Fruit fly (Drosophila melanogaster) whole organism, prepupa: ENCODE results near the gene CG1024.
A peak's percentile ranks its signal among the peaks of the same experiment; 100 is the strongest.

ENCODE experiments used
- Blimp-1 ChIP-seq: fragments of 200-800 bp; sonication (Bioruptor generic); optimal IDR thresholded peaks from 3 replicates; lab custom pipeline; 2017; ENCODE audit warnings: missing biosample characterization, missing genetic modification characterization, mild to moderate bottlenecking, moderate library complexity, missing genetic modification reagents
- CG10631 ChIP-seq: fragments of 200-800 bp; sonication (Bioruptor generic); optimal IDR thresholded peaks from 2 replicates; lab custom pipeline; 2016; ENCODE audit warnings: missing biosample characterization, missing genetic modification characterization
- CG10669 ChIP-seq: fragments of 200-800 bp; sonication (Bioruptor generic); optimal IDR thresholded peaks from 3 replicates; lab custom pipeline; 2018; ENCODE audit warnings: missing biosample characterization, mild to moderate bottlenecking, missing genetic modification characterization, moderate library complexity
- CG15336 ChIP-seq: fragments of 200-800 bp; sonication (Bioruptor generic); IDR thresholded peaks from 2 replicates; pipeline ENCODE4 v1.3.6; 2022; ENCODE audit warnings: missing biosample characterization, missing genetic modification characterization
- CG1621 ChIP-seq: fragments of 200-800 bp; sonication (Bioruptor generic); optimal IDR thresholded peaks from 3 replicates; lab custom pipeline; 2018; ENCODE audit warnings: missing biosample characterization, mild to moderate bottlenecking, missing genetic modification characterization
- CG16779 ChIP-seq: fragments of 200-800 bp; sonication (Bioruptor generic); optimal IDR thresholded peaks from 3 replicates; lab custom pipeline; 2017; ENCODE audit warnings: missing biosample characterization, mild to moderate bottlenecking, missing genetic modification characterization
- CG3032 ChIP-seq: fragments of 200-800 bp; optimal IDR thresholded peaks from 2 replicates; lab custom pipeline; 2019; ENCODE audit warnings: missing biosample characterization, mild to moderate bottlenecking, missing genetic modification characterization, moderate library complexity
- CG31627 ChIP-seq: fragments of 200-800 bp; sonication (Bioruptor generic); optimal IDR thresholded peaks from 3 replicates; lab custom pipeline; 2016; ENCODE audit warnings: missing biosample characterization, missing genetic modification characterization
- CG32006 ChIP-seq: fragments of 200-800 bp; sonication (Bioruptor generic); optimal IDR thresholded peaks from 3 replicates; lab custom pipeline; 2017; ENCODE audit warnings: missing biosample characterization, mild to moderate bottlenecking, missing genetic modification characterization
- CG34406 ChIP-seq: fragments of 200-800 bp; sonication (Bioruptor generic); optimal IDR thresholded peaks from 3 replicates; lab custom pipeline; 2016; ENCODE audit warnings: missing biosample characterization, missing genetic modification characterization
- CG3919 ChIP-seq: fragments of 200-800 bp; sonication (Bioruptor generic); optimal IDR thresholded peaks from 3 replicates; lab custom pipeline; 2016; ENCODE audit warnings: missing biosample characterization, missing genetic modification characterization
- CG4318 ChIP-seq: fragments of 200-800 bp; sonication (Bioruptor generic); optimal IDR thresholded peaks from 3 replicates; lab custom pipeline; 2017; ENCODE audit warnings: missing biosample characterization, mild to moderate bottlenecking, missing genetic modification characterization
- CG6163 ChIP-seq: fragments of 200-800 bp; sonication (Bioruptor generic); IDR thresholded peaks from 3 replicates; pipeline ENCODE4 v1.3.6; 2022; ENCODE audit warnings: missing biosample characterization, missing genetic modification characterization
- CG6808 ChIP-seq: fragments of 200-800 bp; sonication (Bioruptor generic); optimal IDR thresholded peaks from 3 replicates; lab custom pipeline; 2017; ENCODE audit warnings: missing biosample characterization, missing genetic modification characterization, mild to moderate bottlenecking, moderate library complexity, missing genetic modification reagents
- CG6854 ChIP-seq: fragments of 200-800 bp; sonication (Bioruptor generic); optimal IDR thresholded peaks from 2 replicates; lab custom pipeline; 2017; ENCODE audit warnings: missing biosample characterization, mild to moderate bottlenecking, missing genetic modification characterization
- CG7368 ChIP-seq: fragments of 200-800 bp; sonication (Bioruptor generic); optimal IDR thresholded peaks from 3 replicates; lab custom pipeline; 2016; ENCODE audit warnings: missing biosample characterization, missing genetic modification characterization
- CG8119 ChIP-seq: fragments of 200-800 bp; sonication (Bioruptor generic); IDR thresholded peaks from 3 replicates; pipeline ENCODE4 v1.3.6; 2022; ENCODE audit warnings: missing biosample characterization, missing genetic modification characterization
- CG8319 ChIP-seq: fragments of 200-800 bp; sonication (Bioruptor generic); optimal IDR thresholded peaks from 3 replicates; lab custom pipeline; 2016; ENCODE audit warnings: missing biosample characterization, missing genetic modification characterization
- CG9139 ChIP-seq: fragments of 200-800 bp; sonication (Bioruptor generic); optimal IDR thresholded peaks from 3 replicates; lab custom pipeline; 2017; ENCODE audit warnings: missing biosample characterization, mild to moderate bottlenecking, missing genetic modification characterization
- Eip75B ChIP-seq: fragments of 200-800 bp; sonication (Bioruptor generic); optimal IDR thresholded peaks from 3 replicates; lab custom pipeline; 2016; ENCODE audit warnings: missing biosample characterization, missing genetic modification characterization
- Eip78C ChIP-seq: fragments of 200-800 bp; sonication (Bioruptor generic); peaks from one replicate; lab custom pipeline; 2016; ENCODE audit warnings: missing biosample characterization, missing genetic modification characterization
- Ets96B ChIP-seq: fragments of 200-800 bp; optimal IDR thresholded peaks from 2 replicates; lab custom pipeline; 2019; ENCODE audit warnings: missing biosample characterization, mild to moderate bottlenecking, missing genetic modification characterization, moderate library complexity
- Hr38 ChIP-seq: sonication (Bioruptor generic); optimal IDR thresholded peaks from 2 replicates; lab custom pipeline; 2016; ENCODE audit warnings: missing biosample characterization, missing genetic modification characterization
- Hr39 ChIP-seq: fragments of 200-800 bp; sonication (Bioruptor generic); optimal IDR thresholded peaks from 2 replicates; lab custom pipeline; 2016; ENCODE audit warnings: missing biosample characterization, missing genetic modification characterization
- Hr4 ChIP-seq: fragments of 200-800 bp; sonication (Bioruptor generic); optimal IDR thresholded peaks from 3 replicates; lab custom pipeline; 2016; ENCODE audit warnings: missing biosample characterization, missing genetic modification characterization
- Met ChIP-seq: fragments of 200-800 bp; sonication (Bioruptor generic); optimal IDR thresholded peaks from 3 replicates; lab custom pipeline; 2016; ENCODE audit warnings: missing biosample characterization, missing genetic modification characterization
- OdsH ChIP-seq: fragments of 200-800 bp; sonication (Bioruptor generic); optimal IDR thresholded peaks from 3 replicates; lab custom pipeline; 2016; ENCODE audit warnings: missing biosample characterization, missing genetic modification characterization
- Sox102F ChIP-seq: fragments of 200-800 bp; sonication (Bioruptor generic); optimal IDR thresholded peaks from 2 replicates; lab custom pipeline; 2016; ENCODE audit warnings: missing biosample characterization, mild to moderate bottlenecking, missing genetic modification characterization
- Sox14 ChIP-seq: fragments of 200-800 bp; sonication (Bioruptor generic); optimal IDR thresholded peaks from 3 replicates; lab custom pipeline; 2016; ENCODE audit warnings: missing biosample characterization, missing genetic modification characterization
- Sox15 ChIP-seq: fragments of 200-800 bp; sonication (Bioruptor generic); optimal IDR thresholded peaks from 3 replicates; lab custom pipeline; 2016; ENCODE audit warnings: missing biosample characterization, missing genetic modification characterization
- achi ChIP-seq: fragments of 200-800 bp; sonication (Bioruptor generic); optimal IDR thresholded peaks from 3 replicates; lab custom pipeline; 2016; ENCODE audit warnings: missing biosample characterization, missing genetic modification characterization
- acj6 ChIP-seq: fragments of 200-800 bp; sonication (Bioruptor generic); optimal IDR thresholded peaks from 3 replicates; lab custom pipeline; 2016; ENCODE audit warnings: missing biosample characterization, missing genetic modification characterization
- cyc ChIP-seq: fragments of 200-800 bp; sonication (Bioruptor generic); optimal IDR thresholded peaks from 3 replicates; lab custom pipeline; 2016; ENCODE audit warnings: missing biosample characterization, missing genetic modification characterization
- dsx ChIP-seq: fragments of 200-800 bp; optimal IDR thresholded peaks from 3 replicates; lab custom pipeline; 2019; ENCODE audit warnings: missing biosample characterization, mild to moderate bottlenecking, missing genetic modification characterization, moderate library complexity; ENCODE audit not compliant: poor library complexity, severe bottlenecking
- eg ChIP-seq: fragments of 200-800 bp; sonication (Bioruptor generic); IDR thresholded peaks from 3 replicates; pipeline ENCODE4 v1.3.6; 2022; ENCODE audit warnings: missing biosample characterization, missing genetic modification characterization
- esn ChIP-seq: fragments of 200-800 bp; sonication (Bioruptor generic); optimal IDR thresholded peaks from 2 replicates; lab custom pipeline; 2016; ENCODE audit warnings: missing biosample characterization, mild to moderate bottlenecking, missing genetic modification characterization, moderate library complexity
- fd59A ChIP-seq: fragments of 200-800 bp; sonication (Bioruptor generic); optimal IDR thresholded peaks from 2 replicates; lab custom pipeline; 2017; ENCODE audit warnings: missing biosample characterization, mild to moderate bottlenecking, missing genetic modification characterization, missing genetic modification reagents
- fd85E ChIP-seq: fragments of 200-800 bp; sonication (Bioruptor generic); optimal IDR thresholded peaks from 3 replicates; lab custom pipeline; 2016; ENCODE audit warnings: missing biosample characterization, missing genetic modification characterization
- fkh ChIP-seq: fragments of 200-800 bp; sonication (Bioruptor generic); optimal IDR thresholded peaks from 3 replicates; lab custom pipeline; 2017; ENCODE audit warnings: missing biosample characterization, mild to moderate bottlenecking, missing genetic modification characterization, moderate library complexity
- lz ChIP-seq: fragments of 200-800 bp; sonication (Bioruptor generic); optimal IDR thresholded peaks from 3 replicates; lab custom pipeline; 2016; ENCODE audit warnings: missing biosample characterization, missing genetic modification characterization
- net ChIP-seq: fragments of 200-800 bp; sonication (Bioruptor generic); optimal IDR thresholded peaks from 3 replicates; lab custom pipeline; 2016; ENCODE audit warnings: missing biosample characterization, missing genetic modification characterization
- pdm3 ChIP-seq: fragments of 200-800 bp; sonication (Bioruptor generic); optimal IDR thresholded peaks from 3 replicates; lab custom pipeline; 2016; ENCODE audit warnings: missing biosample characterization, missing genetic modification characterization
- ss ChIP-seq, 2 experiments: fragments of 200-800 bp; sonication (Bioruptor generic); optimal IDR thresholded peaks; 2 replicates in 1 of 2; 3 replicates in 1 of 2; lab custom pipeline; 2017 to 2018; ENCODE audit warnings: mild to moderate bottlenecking in 2 of 2, missing biosample characterization in 2 of 2, missing genetic modification characterization in 2 of 2, moderate library complexity in 1 of 2
- topi ChIP-seq: fragments of 200-800 bp; sonication (Bioruptor generic); optimal IDR thresholded peaks from 3 replicates; lab custom pipeline; 2016; ENCODE audit warnings: missing biosample characterization, missing genetic modification characterization

CG1024 gene

dm6 chr3R:6375944-6376343 lies 4.2 kb downstream of the CG1024 start, which contains the start of gene CRAT:
TSS of gene CRAT (minus strand) at chr3R:6376044.
- TF ChIP-seq Eip75B (GFP tag; lab: Kevin White, UChicago), result no peak
- no peak for TF ChIP-seq acj6 (GFP tag; lab: Kevin White, UChicago)
- TF ChIP-seq Hr39 (GFP tag; lab: Kevin White, UChicago), result no peak
- no peak for TF ChIP-seq ss (GFP tag; optimal IDR thresholded peaks at IDR 0.05; lab: Kevin White, UChicago)
- TF ChIP-seq OdsH (GFP tag; lab: Kevin White, UChicago), result no peak
- no peak for TF ChIP-seq CG6808 (GFP tag; lab: Kevin White, UChicago)
- TF ChIP-seq CG7368 (GFP tag; lab: Kevin White, UChicago), result no peak
- TF ChIP-seq Hr4 (GFP tag; lab: Kevin White, UChicago), result no peak
- TF ChIP-seq CG31627 (GFP tag; lab: Kevin White, UChicago), result no peak
- no peak for TF ChIP-seq Sox14 (GFP tag; lab: Kevin White, UChicago)
- no peak for TF ChIP-seq CG4318 (GFP tag; lab: Kevin White, UChicago)
- no peak for TF ChIP-seq fd59A
- TF ChIP-seq, all 60 proteins: peak for 0

dm6 chr3R:6374307-6374574 lies 5.9 kb downstream of the CG1024 start, which contains the start of gene CG42564:
TSS of gene CG42564 (plus strand) at chr3R:6374475.
- no peak for TF ChIP-seq eg (GFP tag; lab: Robert Waterston, UW)
- TF ChIP-seq CG10631 (GFP tag; lab: Kevin White, UChicago), result no peak
- no peak for TF ChIP-seq CG8119 (GFP tag; lab: Robert Waterston, UW)
- no peak for TF ChIP-seq Ets96B
- TF ChIP-seq CG31627 (GFP tag; lab: Kevin White, UChicago), result no peak
- TF ChIP-seq pdm3, result no peak
- no peak for TF ChIP-seq fd59A
- TF ChIP-seq esn (GFP tag; lab: Kevin White, UChicago), result peak; percentile 33
- TF ChIP-seq achi, result no peak

- TF ChIP-seq CG1621 (tag; lab: Kevin White, UChicago), result no peak
- TF ChIP-seq Ets96B, result peak; percentile 18
- peak; percentile 61; the same call in 1 of the 3 replicates for TF ChIP-seq CG6163 (GFP tag; lab: Robert Waterston, UW)
- peak; percentile 69 for TF ChIP-seq esn (GFP tag; lab: Kevin White, UChicago)
- peak; percentile 77 for TF ChIP-seq Eip78C
- no peak for TF ChIP-seq Hr38 (GFP tag; lab: Kevin White, UChicago)
- peak; percentile 47 for TF ChIP-seq topi (GFP tag; lab: Kevin White, UChicago)
- TF ChIP-seq net (GFP tag; lab: Kevin White, UChicago), result peak; percentile 36
- peak; percentile 60 for TF ChIP-seq Hr4 (GFP tag; lab: Kevin White, UChicago)
- TF ChIP-seq fkh (GFP tag; lab: Kevin White, UChicago), result peak; percentile 92
- peak; percentile 26 for TF ChIP-seq CG3919 (GFP tag; lab: Kevin White, UChicago)
- peak; percentile 21 for TF ChIP-seq CG10669 (GFP tag; lab: Kevin White, UChicago)
- TF ChIP-seq CG4318 (GFP tag; lab: Kevin White, UChicago), result no peak
- peak; percentile 85 for TF ChIP-seq Blimp-1 (GFP tag; lab: Kevin White, UChicago)
- TF ChIP-seq CG32006, result no peak
- no peak for TF ChIP-seq CG34406 (GFP tag; lab: Kevin White, UChicago)
- TF ChIP-seq acj6 (GFP tag; lab: Kevin White, UChicago), result peak; percentile 48
- peak; percentile 44 for TF ChIP-seq Hr39 (GFP tag; lab: Kevin White, UChicago)
- TF ChIP-seq OdsH (GFP tag; lab: Kevin White, UChicago), result peak; percentile 59
- no peak for TF ChIP-seq CG9139
- TF ChIP-seq CG3032, result peak; percentile 14
- TF ChIP-seq CG7368 (GFP tag; lab: Kevin White, UChicago), result no peak
- peak; percentile 52 for TF ChIP-seq Sox14 (GFP tag; lab: Kevin White, UChicago)
- peak; percentile 4 for TF ChIP-seq CG6854 (GFP tag; lab: Kevin White, UChicago)
- TF ChIP-seq CG15336, result peak; percentile 33; the same call in 1 of the 2 replicates
- TF ChIP-seq fd85E (GFP tag; lab: Kevin White, UChicago), result peak; percentile 29
- peak; percentile 38 for TF ChIP-seq lz (GFP tag; lab: Kevin White, UChicago)
- no peak for TF ChIP-seq CG8319
- TF ChIP-seq cyc (GFP tag; lab: Kevin White, UChicago), result peak; percentile 27
- TF ChIP-seq ss (GFP tag; optimal IDR thresholded peaks at IDR 0.05; lab: Kevin White, UChicago), result peak in 1 of 2 experiments; percentile 2
- no peak for TF ChIP-seq CG16779 (tag; lab: Kevin White, UChicago)
- TF ChIP-seq Eip75B (GFP tag; lab: Kevin White, UChicago), result peak; percentile 36
- no peak for TF ChIP-seq fd59A
- TF ChIP-seq dsx (GFP tag; lab: Kevin White, UChicago), result no peak
- no peak for TF ChIP-seq Sox102F
- TF ChIP-seq Sox15 (GFP tag; lab: Kevin White, UChicago), result peak; percentile 6
- peak; percentile 47 for TF ChIP-seq pdm3
- peak; percentile 60 for TF ChIP-seq CG8119 (GFP tag; lab: Robert Waterston, UW)
- TF ChIP-seq Met (GFP tag; lab: Kevin White, UChicago), result peak; percentile 55
These were observed 6.4 kb downstream of the CG1024 start for dm6 chr3R:6373512-6374306.
